Worm (Caenorhabditis elegans) whole organism, midembryonic: ENCODE results near the gene nas-32.

ENCODE experiments used
- T22C8.4 ChIP-seq: fragments of 200-800 bp; sonication (Bioruptor generic); IDR thresholded peaks from 2 replicates; pipeline ENCODE4 v1.3.6; 2022; ENCODE audit warnings: missing genetic modification characterization, missing compliant biosample characterization
- cog-1 ChIP-seq: sonication (generic microtip); optimal IDR thresholded peaks from 2 replicates; lab custom pipeline; 2016; ENCODE audit warnings: missing genetic modification characterization, missing compliant biosample characterization
- flt-1 ChIP-seq: fragments of 200-800 bp; sonication (Bioruptor generic); IDR thresholded peaks from 2 replicates; pipeline ENCODE4 v1.3.6; 2022; ENCODE audit warnings: missing genetic modification characterization, missing compliant biosample characterization
- klf-2 ChIP-seq: fragments of 200-800 bp; sonication (Bioruptor generic); conservative IDR thresholded peaks from 2 replicates; pipeline ENCODE4 v1.3.6; 2022; ENCODE audit warnings: missing genetic modification reagents, missing genetic modification characterization, missing compliant biosample characterization
- med-1 ChIP-seq: sonication (generic microtip); optimal IDR thresholded peaks from 2 replicates; lab custom pipeline; 2017; ENCODE audit warnings: missing genetic modification characterization, mild to moderate bottlenecking, missing compliant biosample characterization, antibody characterized with exemption, missing genetic modification reagents; ENCODE audit not compliant: insufficient read depth
- ref-1 ChIP-seq: fragments of 200-800 bp; sonication (Bioruptor generic); conservative IDR thresholded peaks from 2 replicates; pipeline ENCODE4 v1.3.6; 2022; ENCODE audit warnings: missing genetic modification reagents, missing genetic modification characterization, missing compliant biosample characterization
- tab-1 ChIP-seq: fragments of 200-800 bp; sonication (Bioruptor generic); IDR thresholded peaks from 2 replicates; pipeline ENCODE4 v1.3.6; 2022; ENCODE audit warnings: missing genetic modification characterization, missing compliant biosample characterization
- ztf-23 ChIP-seq: fragments of 200-800 bp; sonication (Bioruptor generic); IDR thresholded peaks from 2 replicates; pipeline ENCODE4 v1.3.6; 2022; ENCODE audit warnings: missing genetic modification reagents, missing genetic modification characterization, missing compliant biosample characterization
- ztf-29 ChIP-seq: fragments of 200-800 bp; sonication (Bioruptor generic); IDR thresholded peaks from 2 replicates; pipeline ENCODE4 v1.3.6; 2022; ENCODE audit warnings: missing genetic modification reagents, missing genetic modification characterization, missing compliant biosample characterization

The nas-32 gene

ce11 chrV:899087-899486, at the start of gene nas-32:
nas-32 (minus strand) TSS chrV:899187.
- TF ChIP-seq med-1 (GFP tag; lab: Kevin White, UChicago), result no peak

ce11 chrV:945828-946227, 46.8 kb upstream of the nas-32 start:
- no peak for TF ChIP-seq klf-2
- TF ChIP-seq tab-1, result no peak
- no peak for TF ChIP-seq med-1 (GFP tag; lab: Kevin White, UChicago)
- TF ChIP-seq T22C8.4 (GFP tag; lab: Robert Waterston, UW), result no peak
- no peak for TF ChIP-seq ztf-29 (GFP tag; lab: Robert Waterston, UW)
- TF ChIP-seq ref-1 (GFP tag; lab: Robert Waterston, UW), result no peak
- TF ChIP-seq flt-1 (GFP tag; lab: Robert Waterston, UW), result no peak
- TF ChIP-seq ztf-23 (GFP tag; lab: Robert Waterston, UW), result no peak
- TF ChIP-seq cog-1 (tag; lab: Kevin White, UChicago), result no peak

ce11 chrV:945144-945543, 46.2 kb upstream of the nas-32 start, which contains the start of gene Y50D4C.3:
Y50D4C.3 (minus strand) TSS chrV:945244.
- TF ChIP-seq cog-1 (tag; lab: Kevin White, UChicago), result no peak
- no peak for TF ChIP-seq med-1 (GFP tag; lab: Kevin White, UChicago)
- no peak for TF ChIP-seq ztf-29 (GFP tag; lab: Robert Waterston, UW)
- no peak for TF ChIP-seq ztf-23 (GFP tag; lab: Robert Waterston, UW)
- no peak for TF ChIP-seq tab-1
- no peak for TF ChIP-seq flt-1 (GFP tag; lab: Robert Waterston, UW)
- TF ChIP-seq klf-2, result no peak
- TF ChIP-seq ref-1 (GFP tag; lab: Robert Waterston, UW), result no peak
- no peak for TF ChIP-seq T22C8.4 (GFP tag; lab: Robert Waterston, UW)

- TF ChIP-seq med-1 (GFP tag; lab: Kevin White, UChicago) (no peak), flt-1 (GFP tag; lab: Robert Waterston, UW) (no peak), ztf-29 (GFP tag; lab: Robert Waterston, UW) (no peak), klf-2 (no peak), tab-1 (no peak), ref-1 (GFP tag; lab: Robert Waterston, UW) (no peak), T22C8.4 (GFP tag; lab: Robert Waterston, UW) (no peak), ztf-23 (GFP tag; lab: Robert Waterston, UW) (no peak), cog-1 (tag; lab: Kevin White, UChicago) (no peak)
Measured at ce11 chrV:942556-942955, 43.6 kb upstream of the nas-32 start.

ce11 chrV:939341-939740, 40.4 kb upstream of the nas-32 start:
- TF ChIP-seq cog-1 (tag; lab: Kevin White, UChicago) (no peak), flt-1 (GFP tag; lab: Robert Waterston, UW) (no peak), ztf-29 (GFP tag; lab: Robert Waterston, UW) (no peak), T22C8.4 (GFP tag; lab: Robert Waterston, UW) (no peak), med-1 (GFP tag; lab: Kevin White, UChicago) (no peak)

ce11 chrV:917488-917887, 18.5 kb upstream of the nas-32 start, which contains the start of gene H24K24.2:
H24K24.2 (plus strand) TSS chrV:917788.
- TF ChIP-seq ztf-23 (GFP tag; lab: Robert Waterston, UW) (no peak), ztf-29 (GFP tag; lab: Robert Waterston, UW) (no peak), T22C8.4 (GFP tag; lab: Robert Waterston, UW) (no peak), med-1 (GFP tag; lab: Kevin White, UChicago) (no peak), tab-1 (no peak), flt-1 (GFP tag; lab: Robert Waterston, UW) (no peak), ref-1 (GFP tag; lab: Robert Waterston, UW) (no peak), klf-2 (no peak), cog-1 (tag; lab: Kevin White, UChicago) (no peak)

- TF ChIP-seq ztf-29 (GFP tag; lab: Robert Waterston, UW) (no peak), T22C8.4 (GFP tag; lab: Robert Waterston, UW) (no peak), ref-1 (GFP tag; lab: Robert Waterston, UW) (no peak), klf-2 (no peak), flt-1 (GFP tag; lab: Robert Waterston, UW) (no peak), cog-1 (tag; lab: Kevin White, UChicago) (no peak), tab-1 (no peak), med-1 (GFP tag; lab: Kevin White, UChicago) (no peak), ztf-23 (GFP tag; lab: Robert Waterston, UW) (no peak)
Measured at ce11 chrV:915716-916115, 16.7 kb upstream of the nas-32 start.

- TF ChIP-seq ref-1 (GFP tag; lab: Robert Waterston, UW) (no peak), ztf-29 (GFP tag; lab: Robert Waterston, UW) (no peak), ztf-23 (GFP tag; lab: Robert Waterston, UW) (no peak), cog-1 (tag; lab: Kevin White, UChicago) (no peak), med-1 (GFP tag; lab: Kevin White, UChicago) (no peak), tab-1 (no peak), flt-1 (GFP tag; lab: Robert Waterston, UW) (no peak), klf-2 (no peak), T22C8.4 (GFP tag; lab: Robert Waterston, UW) (no peak)
Measured at ce11 chrV:911474-911873, 12.5 kb upstream of the nas-32 start, which contains the start of gene adh-5. adh-5 (plus strand) TSS chrV:911774.

ce11 chrV:910588-910987, 11.6 kb upstream of the nas-32 start:
- TF ChIP-seq T22C8.4 (GFP tag; lab: Robert Waterston, UW) (no peak), ztf-29 (GFP tag; lab: Robert Waterston, UW) (no peak), flt-1 (GFP tag; lab: Robert Waterston, UW) (no peak), klf-2 (no peak), tab-1 (no peak), cog-1 (tag; lab: Kevin White, UChicago) (no peak), ztf-23 (GFP tag; lab: Robert Waterston, UW) (no peak), ref-1 (GFP tag; lab: Robert Waterston, UW) (no peak), med-1 (GFP tag; lab: Kevin White, UChicago) (no peak)
